Fruit fly (Drosophila melanogaster): ENCODE results near the gene Sfp24Bd.
A peak's percentile ranks its signal among the peaks of the same experiment; 100 is the strongest.

The Sfp24Bd gene

DNA sequence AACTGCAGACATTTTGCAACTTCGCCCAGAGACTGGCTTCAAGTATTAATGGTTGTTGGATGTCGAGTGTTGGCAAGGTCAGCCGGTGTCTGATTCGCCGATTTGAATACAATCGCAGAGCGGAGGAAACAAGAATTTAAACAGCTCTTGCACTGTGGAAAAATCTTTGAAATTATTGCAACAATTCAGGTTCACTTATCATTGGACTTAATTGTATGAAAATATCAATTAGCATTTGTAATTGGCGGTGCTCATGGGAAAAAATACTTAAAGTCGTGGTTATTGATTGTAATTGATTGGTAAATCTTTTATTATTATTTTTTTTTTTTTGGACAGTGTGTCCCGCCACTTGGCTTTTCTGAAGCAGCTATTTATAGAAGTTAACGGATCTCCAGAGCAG is 39.5 kb downstream of the Sfp24Bd start (continued):
- TF ChIP-seq D19B (GFP tag; optimal IDR thresholded peaks at IDR 0.05) = peak; percentile 38
- no peak for TF ChIP-seq HmgZ (tag; optimal IDR thresholded peaks at IDR 0.05)
- peak; percentile 39 for TF ChIP-seq CG15269 (tag; optimal IDR thresholded peaks at IDR 0.05)
- peak; percentile 75 for TF ChIP-seq slbo (GFP tag; IDR thresholded peaks at IDR 0.05)
- peak; percentile 85 for TF ChIP-seq Med (GFP tag)
- TF ChIP-seq tin (GFP tag; optimal IDR thresholded peaks at IDR 0.05) = no peak
- TF ChIP-seq Bteb2 (GFP tag; optimal IDR thresholded peaks at IDR 0.05) = peak; percentile 37
- 0 out of 3 replicates have a peak, but pooled peaks have one; percentile 15 for TF ChIP-seq otp (GFP tag; IDR thresholded peaks at IDR 0.05)
- TF ChIP-seq lov (optimal IDR thresholded peaks at IDR 0.05) = no peak
- no peak for TF ChIP-seq lov (GFP tag; IDR thresholded peaks at IDR 0.05)
- peak; percentile 29 for TF ChIP-seq CG10147 (GFP tag; optimal IDR thresholded peaks at IDR 0.05)
- TF ChIP-seq CG10321 (GFP tag; IDR thresholded peaks at IDR 0.05) = no peak
- TF ChIP-seq vfl (GFP tag; optimal IDR thresholded peaks at IDR 0.05) = no peak
- no peak for TF ChIP-seq CTCF (GFP tag; optimal IDR thresholded peaks at IDR 0.05)
- TF ChIP-seq run (tag; optimal IDR thresholded peaks at IDR 0.05) = no peak
- no peak for TF ChIP-seq CG33557 (GFP tag; optimal IDR thresholded peaks at IDR 0.05)
- TF ChIP-seq CG3838 (GFP tag; optimal IDR thresholded peaks at IDR 0.05) = no peak
- no peak for TF ChIP-seq CG9437 (GFP tag; optimal IDR thresholded peaks at IDR 0.05)
- TF ChIP-seq CG10274 (GFP tag; optimal IDR thresholded peaks at IDR 0.05) = no peak
- TF ChIP-seq CG34422 (GFP tag; IDR thresholded peaks at IDR 0.05) = peak; percentile 43; the same call in 1 of the 3 replicates
- peak; percentile 56 for TF ChIP-seq CG7839 (tag; optimal IDR thresholded peaks at IDR 0.05)
- peak; percentile 73 for TF ChIP-seq lab (GFP tag; optimal IDR thresholded peaks at IDR 0.05)
- no peak for TF ChIP-seq onecut (GFP tag; IDR thresholded peaks at IDR 0.05)
- peak; percentile 48; the same call in 1 of the 3 replicates for TF ChIP-seq H15 (GFP tag; IDR thresholded peaks at IDR 0.05)
- no peak for TF ChIP-seq ewg (GFP tag; optimal IDR thresholded peaks at IDR 0.05)
- TF ChIP-seq chif (GFP tag; optimal IDR thresholded peaks at IDR 0.05) = no peak
- 0 out of 3 replicates have a peak, but pooled peaks have one; percentile 19 for TF ChIP-seq CG6175 (GFP tag; IDR thresholded peaks at IDR 0.05)
- no peak for TF ChIP-seq Atf-2 (GFP tag; optimal IDR thresholded peaks at IDR 0.05)
- TF ChIP-seq ara (GFP tag; IDR thresholded peaks at IDR 0.05) = 0 out of 2 replicates have a peak, but pooled peaks have one; percentile 27
- no peak for TF ChIP-seq eyg (GFP tag; optimal IDR thresholded peaks at IDR 0.05)
- TF ChIP-seq pum (GFP tag; optimal IDR thresholded peaks at IDR 0.05) = no peak
- peak; percentile 50 for TF ChIP-seq CG2678 (tag; optimal IDR thresholded peaks at IDR 0.05)
- no peak for TF ChIP-seq Asciz (GFP tag; optimal IDR thresholded peaks at IDR 0.05)
- no peak for TF ChIP-seq CG9817 (tag; optimal IDR thresholded peaks at IDR 0.05)
- TF ChIP-seq Hsf (GFP tag; optimal IDR thresholded peaks at IDR 0.05) = no peak
- TF ChIP-seq nmo (GFP tag; optimal IDR thresholded peaks at IDR 0.05) = no peak
- no peak for TF ChIP-seq peb (GFP tag; IDR thresholded peaks at IDR 0.05)
- peak; percentile 34; the same call in 1 of the 2 replicates for TF ChIP-seq E2f1 (GFP tag; IDR thresholded peaks at IDR 0.05)
- TF ChIP-seq Eip74EF (GFP tag; optimal IDR thresholded peaks at IDR 0.05) = no peak
- peak; percentile 1 for TF ChIP-seq CG10267 (tag; optimal IDR thresholded peaks at IDR 0.05)
- 0 out of 3 replicates have a peak, but pooled peaks have one; percentile 25 for TF ChIP-seq Mrtf (GFP tag; IDR thresholded peaks at IDR 0.05)
- TF ChIP-seq HLH4C (GFP tag; IDR thresholded peaks at IDR 0.05; ENCODE audit: partially characterized antibody) = no peak
- no peak for TF ChIP-seq inv (GFP tag; IDR thresholded peaks at IDR 0.05; ENCODE audit: partially characterized antibody)
- TF ChIP-seq mld (GFP tag; IDR thresholded peaks at IDR 0.05; ENCODE audit: partially characterized antibody) = no peak
- TF ChIP-seq CG31441 (GFP tag; IDR thresholded peaks at IDR 0.05) = 0 out of 2 replicates have a peak, but pooled peaks have one; percentile 23
- no peak for TF ChIP-seq CG13296 (GFP tag; optimal IDR thresholded peaks at IDR 0.05)
- peak; percentile 49 for TF ChIP-seq CG14441 (GFP tag; IDR thresholded peaks at IDR 0.05)
- no peak for TF ChIP-seq Hmx (GFP tag; optimal IDR thresholded peaks at IDR 0.05)
- no peak for TF ChIP-seq CG9876 (GFP tag; optimal IDR thresholded peaks at IDR 0.05)
- TF ChIP-seq HHEX (GFP tag; optimal IDR thresholded peaks at IDR 0.05) = peak; percentile 45
- TF ChIP-seq bbx (GFP tag; IDR thresholded peaks at IDR 0.05; ENCODE audit: partially characterized antibody) = no peak
